Worm (Caenorhabditis elegans) whole organism, mixed stage, embryonic: ENCODE measurements around the gene aptf-4.

Experiments
- blmp-1 ChIP-seq: fragments of 150-350 bp; optimal IDR thresholded peaks from 2 replicates; lab custom pipeline; 2014; ENCODE audit warnings: missing biosample characterization, missing genetic modification characterization
- elt-1 ChIP-seq: sonication (generic microtip); optimal IDR thresholded peaks from 2 replicates; lab custom pipeline; 2017; ENCODE audit warnings: missing genetic modification characterization, mild to moderate bottlenecking, missing compliant biosample characterization, antibody characterized with exemption, moderate library complexity, borderline replicate concordance; ENCODE audit not compliant: insufficient read depth
- lin-13 ChIP-seq: fragments of 150-350 bp; optimal IDR thresholded peaks from 2 replicates; lab custom pipeline; 2014; ENCODE audit warnings: missing biosample characterization, missing genetic modification characterization
- mab-5 ChIP-seq: fragments of 150-350 bp; optimal IDR thresholded peaks from 2 replicates; lab custom pipeline; 2014; ENCODE audit warnings: missing biosample characterization, missing genetic modification characterization
- nhr-12 ChIP-seq: fragments of 150-350 bp; optimal IDR thresholded peaks from 2 replicates; lab custom pipeline; 2014; ENCODE audit warnings: missing biosample characterization, missing genetic modification characterization
- nhr-237 ChIP-seq: fragments of 150-350 bp; optimal IDR thresholded peaks from 2 replicates; lab custom pipeline; 2014; ENCODE audit warnings: missing biosample characterization, missing genetic modification characterization
- pha-4 ChIP-seq: fragments of 150-350 bp; optimal IDR thresholded peaks from 2 replicates; lab custom pipeline; 2018; ENCODE audit warnings: missing biosample characterization, missing genetic modification reagents, missing genetic modification characterization
- sem-2 ChIP-seq: fragments of 200-800 bp; sonication (Bioruptor generic); optimal IDR thresholded peaks from 2 replicates; lab custom pipeline; 2018; ENCODE audit warnings: mild to moderate bottlenecking, missing genetic modification characterization, missing compliant biosample characterization
- snpc-4 ChIP-seq: fragments of 150-350 bp; optimal IDR thresholded peaks from 2 replicates; lab custom pipeline; 2014; ENCODE audit warnings: missing biosample characterization, missing genetic modification characterization
- sptf-1 ChIP-seq: sonication (generic microtip); optimal IDR thresholded peaks from 2 replicates; lab custom pipeline; 2017; ENCODE audit warnings: mild to moderate bottlenecking, missing genetic modification characterization, moderate library complexity, missing compliant biosample characterization
- unc-39 ChIP-seq: fragments of 150-350 bp; optimal IDR thresholded peaks from 2 replicates; lab custom pipeline; 2014; ENCODE audit warnings: missing biosample characterization, missing genetic modification characterization
- unc-62 ChIP-seq: fragments of 150-350 bp; optimal IDR thresholded peaks from 2 replicates; lab custom pipeline; 2014; ENCODE audit warnings: missing biosample characterization, missing genetic modification reagents, missing genetic modification characterization
- ztf-11 ChIP-seq: fragments of 150-350 bp; optimal IDR thresholded peaks from 2 replicates; lab custom pipeline; 2014; ENCODE audit warnings: missing biosample characterization, missing genetic modification characterization

DNA sequence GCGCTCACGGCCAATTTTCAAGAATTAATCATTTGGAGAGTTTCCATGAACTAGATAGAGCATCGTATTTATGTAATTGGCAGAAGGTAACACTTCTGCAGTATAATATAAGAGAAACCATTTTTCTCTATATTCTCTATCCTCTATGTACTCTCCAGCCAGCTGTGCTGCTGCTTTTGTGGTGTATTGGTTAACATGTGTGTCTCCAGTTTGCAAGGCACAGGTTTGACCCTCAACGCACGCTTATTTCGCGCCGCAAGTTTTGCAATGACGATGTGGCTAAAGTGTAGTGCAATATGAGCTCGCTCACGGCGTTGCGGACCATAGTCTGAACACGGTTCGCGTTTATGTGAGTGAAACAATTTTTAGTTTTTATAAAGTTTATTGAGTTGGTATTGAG, 43.8 kb upstream of the aptf-4 start:
- no peak for TF ChIP-seq nhr-12
- TF ChIP-seq unc-39 (tag; lab: Kevin White, UChicago): peak; percentile 91
- peak; percentile 29 for TF ChIP-seq ztf-11 (tag; lab: Kevin White, UChicago)
- TF ChIP-seq blmp-1: no peak
- TF ChIP-seq lin-13 (tag; lab: Kevin White, UChicago): no peak
- TF ChIP-seq elt-1: no peak
- TF ChIP-seq sem-2: peak; percentile 81
- peak; percentile 80 for TF ChIP-seq pha-4
- TF ChIP-seq snpc-4: no peak
- no peak for TF ChIP-seq nhr-237 (tag; lab: Kevin White, UChicago)
- TF ChIP-seq mab-5: no peak
- peak; percentile 57 for TF ChIP-seq unc-62 (GFP tag; lab: Kevin White, UChicago)
- no peak for TF ChIP-seq sptf-1 (tag; lab: Kevin White, UChicago)
